Worm (Caenorhabditis elegans) whole organism, midembryonic: ENCODE data around the gene M162.5.

ENCODE experiments used
- T22C8.4 ChIP-seq: fragments of 200-800 bp; sonication (Bioruptor generic); IDR thresholded peaks from 2 replicates; pipeline ENCODE4 v1.3.6; 2022; ENCODE audit warnings: missing genetic modification characterization, missing compliant biosample characterization
- cog-1 ChIP-seq: sonication (generic microtip); optimal IDR thresholded peaks from 2 replicates; lab custom pipeline; 2016; ENCODE audit warnings: missing genetic modification characterization, missing compliant biosample characterization
- flt-1 ChIP-seq: fragments of 200-800 bp; sonication (Bioruptor generic); IDR thresholded peaks from 2 replicates; pipeline ENCODE4 v1.3.6; 2022; ENCODE audit warnings: missing genetic modification characterization, missing compliant biosample characterization
- klf-2 ChIP-seq: fragments of 200-800 bp; sonication (Bioruptor generic); conservative IDR thresholded peaks from 2 replicates; pipeline ENCODE4 v1.3.6; 2022; ENCODE audit warnings: missing genetic modification reagents, missing genetic modification characterization, missing compliant biosample characterization
- med-1 ChIP-seq: sonication (generic microtip); optimal IDR thresholded peaks from 2 replicates; lab custom pipeline; 2017; ENCODE audit warnings: missing genetic modification characterization, mild to moderate bottlenecking, missing compliant biosample characterization, antibody characterized with exemption, missing genetic modification reagents; ENCODE audit not compliant: insufficient read depth
- ref-1 ChIP-seq: fragments of 200-800 bp; sonication (Bioruptor generic); conservative IDR thresholded peaks from 2 replicates; pipeline ENCODE4 v1.3.6; 2022; ENCODE audit warnings: missing genetic modification reagents, missing genetic modification characterization, missing compliant biosample characterization
- tab-1 ChIP-seq: fragments of 200-800 bp; sonication (Bioruptor generic); IDR thresholded peaks from 2 replicates; pipeline ENCODE4 v1.3.6; 2022; ENCODE audit warnings: missing genetic modification characterization, missing compliant biosample characterization
- ztf-23 ChIP-seq: fragments of 200-800 bp; sonication (Bioruptor generic); IDR thresholded peaks from 2 replicates; pipeline ENCODE4 v1.3.6; 2022; ENCODE audit warnings: missing genetic modification reagents, missing genetic modification characterization, missing compliant biosample characterization
- ztf-29 ChIP-seq: fragments of 200-800 bp; sonication (Bioruptor generic); IDR thresholded peaks from 2 replicates; pipeline ENCODE4 v1.3.6; 2022; ENCODE audit warnings: missing genetic modification reagents, missing genetic modification characterization, missing compliant biosample characterization

DNA sequence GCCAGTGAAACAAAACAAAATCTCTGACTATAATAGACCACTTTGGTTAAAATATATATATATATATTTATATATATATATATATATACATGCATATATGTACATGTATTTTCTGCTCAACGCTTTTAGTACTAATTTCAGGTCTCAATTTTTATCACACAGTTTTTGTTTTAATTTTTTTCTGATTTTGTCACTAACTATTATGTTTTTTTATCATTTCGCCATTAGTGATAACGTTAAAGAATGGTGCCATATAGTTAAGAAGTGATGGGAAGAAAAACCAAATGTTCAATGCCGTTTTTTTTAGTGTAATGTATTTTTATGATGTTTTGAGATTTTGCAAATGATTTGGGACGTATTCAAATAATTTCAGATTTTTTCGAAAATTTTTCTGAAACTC lies 6.5 kb upstream of the M162.5 start:
- TF ChIP-seq flt-1 (GFP tag; lab: Robert Waterston, UW): no peak
- no peak for TF ChIP-seq ztf-29 (GFP tag; lab: Robert Waterston, UW)
- no peak for TF ChIP-seq T22C8.4
- no peak for TF ChIP-seq ztf-23 (GFP tag; lab: Robert Waterston, UW)
- no peak for TF ChIP-seq med-1 (GFP tag; lab: Kevin White, UChicago)
- no peak for TF ChIP-seq cog-1
- no peak for TF ChIP-seq klf-2 (GFP tag; lab: Robert Waterston, UW)
- TF ChIP-seq tab-1 (GFP tag; lab: Robert Waterston, UW): no peak
- TF ChIP-seq ref-1 (GFP tag; lab: Robert Waterston, UW): no peak
